Fruit fly (Drosophila melanogaster): ENCODE measurements around the gene CG15279.

The CG15279 gene

DNA sequence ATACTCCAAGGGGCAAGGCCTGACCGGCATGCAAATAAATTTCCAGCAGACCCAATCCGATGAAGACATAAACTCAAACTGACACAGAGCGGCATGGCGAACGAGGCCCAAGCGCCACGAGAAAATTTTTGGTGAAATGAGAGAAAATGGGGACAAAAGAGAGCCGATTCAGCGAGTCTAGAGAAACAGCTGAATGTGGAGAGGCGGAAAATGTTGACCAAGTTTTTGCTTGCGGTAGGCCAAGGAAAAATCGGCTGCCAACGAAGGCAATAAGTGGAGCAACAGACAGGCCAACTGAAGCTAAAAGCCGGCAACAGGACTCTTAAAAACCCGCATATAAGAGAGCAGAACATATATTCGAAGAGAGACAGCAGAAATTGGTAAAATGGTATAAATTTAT, 54.0 kb downstream of the CG15279 start:
- no peak for TF ChIP-seq CG13204 (GFP tag; optimal IDR thresholded peaks at IDR 0.05)
- TF ChIP-seq CG10348 (GFP tag; IDR thresholded peaks at IDR 0.05): no peak
- no peak for TF ChIP-seq CG12605 (GFP tag; IDR thresholded peaks at IDR 0.05)
- no peak for TF ChIP-seq Ets98B (GFP tag; IDR thresholded peaks at IDR 0.05)
- TF ChIP-seq EcR (GFP tag; optimal IDR thresholded peaks at IDR 0.05): no peak
- TF ChIP-seq Pif1B (GFP tag; optimal IDR thresholded peaks at IDR 0.05): no peak
- no peak for TF ChIP-seq D1 (tag; optimal IDR thresholded peaks at IDR 0.05)
- no peak for TF ChIP-seq Pif1A (GFP tag; optimal IDR thresholded peaks at IDR 0.05)

DNA sequence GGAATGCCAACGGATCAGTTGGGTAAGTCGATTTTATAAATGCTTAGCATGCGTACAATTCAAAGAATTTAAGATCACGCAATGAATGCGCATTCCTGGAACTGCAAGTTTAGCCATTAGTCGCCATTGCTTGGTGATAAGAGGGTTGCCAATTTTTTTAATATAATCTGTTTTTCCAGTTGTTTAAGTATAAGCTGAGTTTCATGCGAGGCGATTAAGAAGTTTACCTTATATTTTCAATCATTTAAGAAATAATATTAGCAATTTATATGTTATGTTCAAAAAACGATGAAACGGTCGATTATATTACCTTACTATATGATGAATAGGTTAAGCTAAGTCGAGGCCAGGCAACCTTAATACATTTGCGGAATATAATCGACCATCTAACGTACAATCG, 55.0 kb downstream of the CG15279 start, which contains the start of gene CG18420:
CG18420 (minus strand) TSS at position 101 of the 400 bp plus-strand sequence.
- TF ChIP-seq CG34367 (tag; optimal IDR thresholded peaks at IDR 0.05): no peak
- TF ChIP-seq CG4496 (GFP tag; IDR thresholded peaks at IDR 0.05): no peak
- no peak for TF ChIP-seq fd96Ca (GFP tag; IDR thresholded peaks at IDR 0.05)
- TF ChIP-seq CG17806 (tag; optimal IDR thresholded peaks at IDR 0.05): no peak
- no peak for TF ChIP-seq Pif1A (GFP tag; optimal IDR thresholded peaks at IDR 0.05)
- no peak for TF ChIP-seq CG13204 (GFP tag; optimal IDR thresholded peaks at IDR 0.05)
- TF ChIP-seq Snoo (tag; optimal IDR thresholded peaks at IDR 0.05): no peak
- no peak for TF ChIP-seq D1 (tag; optimal IDR thresholded peaks at IDR 0.05)
- no peak for TF ChIP-seq EcR (GFP tag; optimal IDR thresholded peaks at IDR 0.05)
